Worm (Caenorhabditis elegans) whole organism, midembryonic: ENCODE measurements around the gene lbp-9.

Source experiments
- T22C8.4 ChIP-seq: fragments of 200-800 bp; sonication (Bioruptor generic); IDR thresholded peaks from 2 replicates; pipeline ENCODE4 v1.3.6; 2022; ENCODE audit warnings: missing genetic modification characterization, missing compliant biosample characterization
- cog-1 ChIP-seq: sonication (generic microtip); optimal IDR thresholded peaks from 2 replicates; lab custom pipeline; 2016; ENCODE audit warnings: missing genetic modification characterization, missing compliant biosample characterization
- flt-1 ChIP-seq: fragments of 200-800 bp; sonication (Bioruptor generic); IDR thresholded peaks from 2 replicates; pipeline ENCODE4 v1.3.6; 2022; ENCODE audit warnings: missing genetic modification characterization, missing compliant biosample characterization
- klf-2 ChIP-seq: fragments of 200-800 bp; sonication (Bioruptor generic); conservative IDR thresholded peaks from 2 replicates; pipeline ENCODE4 v1.3.6; 2022; ENCODE audit warnings: missing genetic modification reagents, missing genetic modification characterization, missing compliant biosample characterization
- med-1 ChIP-seq: sonication (generic microtip); optimal IDR thresholded peaks from 2 replicates; lab custom pipeline; 2017; ENCODE audit warnings: missing genetic modification characterization, mild to moderate bottlenecking, missing compliant biosample characterization, antibody characterized with exemption, missing genetic modification reagents; ENCODE audit not compliant: insufficient read depth
- ref-1 ChIP-seq: fragments of 200-800 bp; sonication (Bioruptor generic); conservative IDR thresholded peaks from 2 replicates; pipeline ENCODE4 v1.3.6; 2022; ENCODE audit warnings: missing genetic modification reagents, missing genetic modification characterization, missing compliant biosample characterization
- tab-1 ChIP-seq: fragments of 200-800 bp; sonication (Bioruptor generic); IDR thresholded peaks from 2 replicates; pipeline ENCODE4 v1.3.6; 2022; ENCODE audit warnings: missing genetic modification characterization, missing compliant biosample characterization
- ztf-23 ChIP-seq: fragments of 200-800 bp; sonication (Bioruptor generic); IDR thresholded peaks from 2 replicates; pipeline ENCODE4 v1.3.6; 2022; ENCODE audit warnings: missing genetic modification reagents, missing genetic modification characterization, missing compliant biosample characterization
- ztf-29 ChIP-seq: fragments of 200-800 bp; sonication (Bioruptor generic); IDR thresholded peaks from 2 replicates; pipeline ENCODE4 v1.3.6; 2022; ENCODE audit warnings: missing genetic modification reagents, missing genetic modification characterization, missing compliant biosample characterization

DNA sequence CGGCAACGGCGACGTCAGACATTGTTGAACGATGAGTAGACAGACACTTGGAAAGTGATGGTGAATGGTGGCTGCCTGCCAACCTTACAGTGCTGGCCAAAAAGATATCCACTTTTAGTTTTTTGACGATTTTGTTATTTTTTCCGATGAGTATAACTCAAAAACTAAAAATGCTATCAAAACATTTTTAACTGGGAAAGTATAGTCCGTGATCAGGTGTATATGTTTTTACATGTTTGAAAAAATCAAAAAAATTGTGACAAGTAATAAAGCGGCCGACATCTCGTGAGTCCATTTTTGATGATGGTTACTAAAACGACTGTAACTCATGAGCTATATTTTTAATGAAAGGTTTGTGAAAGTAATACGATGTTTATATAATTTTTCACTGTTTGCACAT is 36.8 kb upstream of the lbp-9 start, which contains the start of gene hil-6:
- TF ChIP-seq ztf-29 (GFP tag; lab: Robert Waterston, UW), result no peak
- TF ChIP-seq flt-1 (GFP tag; lab: Robert Waterston, UW), result no peak
- TF ChIP-seq ref-1, result no peak
- no peak for TF ChIP-seq cog-1 (tag; lab: Kevin White, UChicago)
- TF ChIP-seq med-1, result no peak
- no peak for TF ChIP-seq klf-2
- TF ChIP-seq T22C8.4 (GFP tag; lab: Robert Waterston, UW), result no peak
- no peak for TF ChIP-seq ztf-23 (GFP tag; lab: Robert Waterston, UW)
- TF ChIP-seq tab-1 (GFP tag; lab: Robert Waterston, UW), result no peak
